Fruit fly (Drosophila melanogaster) whole organism, embryonic: ENCODE measurements around the gene heix.

Experiments used
- Ada2b ChIP-seq: fragments of 200-800 bp; sonication (Bioruptor generic); IDR thresholded peaks from 2 replicates; pipeline ENCODE4 v1.3.6; 2022; ENCODE audit warnings: missing biosample characterization, missing genetic modification characterization
- Atf3 ChIP-seq: fragments of 200-800 bp; sonication (Bioruptor generic); optimal IDR thresholded peaks from 3 replicates; lab custom pipeline; 2016; ENCODE audit warnings: missing biosample characterization, missing genetic modification characterization
- Bdp1 ChIP-seq: fragments of 200-800 bp; sonication (Bioruptor generic); optimal IDR thresholded peaks from 3 replicates; lab custom pipeline; 2016; ENCODE audit warnings: missing biosample characterization, missing genetic modification characterization
- Bteb2 ChIP-seq: fragments of 200-800 bp; sonication (Bioruptor generic); optimal IDR thresholded peaks from 2 replicates; lab custom pipeline; 2016; ENCODE audit warnings: missing biosample characterization, missing genetic modification characterization
- CG10431 ChIP-seq: fragments of 200-800 bp; sonication (Bioruptor generic); optimal IDR thresholded peaks from 3 replicates; lab custom pipeline; 2018; ENCODE audit warnings: missing biosample characterization, mild to moderate bottlenecking, missing genetic modification characterization
- CG14710 ChIP-seq: fragments of 200-800 bp; sonication (Bioruptor generic); optimal IDR thresholded peaks from 3 replicates; lab custom pipeline; 2019; ENCODE audit warnings: missing biosample characterization, mild to moderate bottlenecking, missing genetic modification characterization, moderate library complexity
- CG15073 ChIP-seq: fragments of 200-800 bp; sonication (Bioruptor generic); optimal IDR thresholded peaks from 2 replicates; lab custom pipeline; 2016; ENCODE audit warnings: missing biosample characterization, missing genetic modification characterization
- CG1529 ChIP-seq: fragments of 200-800 bp; sonication (Bioruptor generic); optimal IDR thresholded peaks from 3 replicates; lab custom pipeline; 2018; ENCODE audit warnings: missing biosample characterization, missing genetic modification characterization
- CG15479 ChIP-seq: fragments of 200-800 bp; sonication (Bioruptor generic); optimal IDR thresholded peaks from 3 replicates; lab custom pipeline; 2019; ENCODE audit warnings: missing biosample characterization, mild to moderate bottlenecking, missing genetic modification characterization, moderate library complexity
- CG15696 ChIP-seq: fragments of 200-800 bp; sonication (Bioruptor generic); optimal IDR thresholded peaks from 2 replicates; lab custom pipeline; 2019; ENCODE audit warnings: missing biosample characterization, mild to moderate bottlenecking, missing genetic modification characterization, moderate library complexity
- CG1602 ChIP-seq: fragments of 200-800 bp; sonication (Bioruptor generic); optimal IDR thresholded peaks from 3 replicates; lab custom pipeline; 2016; ENCODE audit warnings: missing biosample characterization, missing genetic modification characterization
- CG1647 ChIP-seq: fragments of 200-800 bp; sonication (Bioruptor generic); optimal IDR thresholded peaks from 3 replicates; lab custom pipeline; 2016; ENCODE audit warnings: missing biosample characterization, missing genetic modification characterization
- CG17912 ChIP-seq: fragments of 200-800 bp; sonication (Bioruptor generic); optimal IDR thresholded peaks from 2 replicates; lab custom pipeline; 2018; ENCODE audit warnings: missing biosample characterization, mild to moderate bottlenecking, missing genetic modification characterization
- CG2116 ChIP-seq: fragments of 200-800 bp; sonication (Bioruptor generic); optimal IDR thresholded peaks from 3 replicates; lab custom pipeline; 2018; ENCODE audit warnings: missing biosample characterization, mild to moderate bottlenecking, missing genetic modification characterization
- CG2712 ChIP-seq: fragments of 200-800 bp; optimal IDR thresholded peaks from 3 replicates; lab custom pipeline; 2019; ENCODE audit warnings: missing biosample characterization, mild to moderate bottlenecking, missing genetic modification characterization, moderate library complexity
- CG2875 ChIP-seq: fragments of 200-800 bp; sonication (Bioruptor generic); optimal IDR thresholded peaks from 2 replicates; lab custom pipeline; 2017; ENCODE audit warnings: missing biosample characterization, mild to moderate bottlenecking, missing genetic modification characterization, missing genetic modification reagents
- CG31224 ChIP-seq: fragments of 200-800 bp; sonication (Bioruptor generic); IDR thresholded peaks from 2 replicates; pipeline ENCODE4 v1.3.6; 2022; ENCODE audit warnings: missing biosample characterization, missing genetic modification characterization
- CG31441 ChIP-seq: fragments of 200-800 bp; sonication (Bioruptor generic); IDR thresholded peaks from 2 replicates; pipeline ENCODE4 v1.3.6; 2022; ENCODE audit warnings: missing biosample characterization, missing genetic modification characterization
- CG3163 ChIP-seq: fragments of 200-800 bp; sonication (Bioruptor generic); optimal IDR thresholded peaks from 3 replicates; lab custom pipeline; 2016; ENCODE audit warnings: missing biosample characterization, missing genetic modification characterization
- CG32772 ChIP-seq: fragments of 200-800 bp; sonication (Bioruptor generic); IDR thresholded peaks from 2 replicates; pipeline ENCODE4 v1.3.6; 2022; ENCODE audit warnings: missing biosample characterization, missing genetic modification characterization
- CG34422 ChIP-seq: fragments of 200-800 bp; sonication (Bioruptor generic); IDR thresholded peaks from 3 replicates; pipeline ENCODE4 v1.3.6; 2022; ENCODE audit warnings: missing biosample characterization, missing genetic modification characterization
- CG5953 ChIP-seq: fragments of 200-800 bp; sonication (Bioruptor generic); IDR thresholded peaks from 2 replicates; pipeline ENCODE4 v1.3.6; 2022; ENCODE audit warnings: missing biosample characterization, missing genetic modification characterization
- CG7556 ChIP-seq: fragments of 200-800 bp; sonication (Bioruptor generic); optimal IDR thresholded peaks from 2 replicates; lab custom pipeline; 2017; ENCODE audit warnings: missing biosample characterization, mild to moderate bottlenecking, missing genetic modification characterization
- CG7786 ChIP-seq: fragments of 200-800 bp; sonication (Bioruptor generic); optimal IDR thresholded peaks from 2 replicates; lab custom pipeline; 2016; ENCODE audit warnings: missing biosample characterization, missing genetic modification characterization
- CG8290 ChIP-seq, 3 experiments: fragments of 200-800 bp; sonication (Bioruptor generic); optimal IDR thresholded peaks; 2 replicates each; lab custom pipeline; 2016 to 2019; ENCODE audit warnings: missing biosample characterization in 3 of 3, missing genetic modification characterization in 3 of 3, mild to moderate bottlenecking in 2 of 3, moderate library complexity in 1 of 3
- Deaf1 ChIP-seq: fragments of 200-800 bp; optimal IDR thresholded peaks from 3 replicates; lab custom pipeline; 2019; ENCODE audit warnings: missing biosample characterization, mild to moderate bottlenecking, missing genetic modification characterization, moderate library complexity
- HLH54F ChIP-seq: fragments of 200-800 bp; sonication (Bioruptor generic); optimal IDR thresholded peaks from 3 replicates; lab custom pipeline; 2016; ENCODE audit warnings: missing biosample characterization, missing genetic modification characterization
- Scr ChIP-seq: fragments of 200-800 bp; sonication (Bioruptor generic); IDR thresholded peaks from 2 replicates; pipeline ENCODE4 v1.3.6; 2022; ENCODE audit warnings: missing biosample characterization, missing genetic modification characterization; ENCODE audit not compliant: partially characterized antibody
- Sin3A ChIP-seq: fragments of >200 bp; optimal IDR thresholded peaks from 2 replicates; lab custom pipeline; 2018
- Ssrp ChIP-seq: fragments of 200-800 bp; sonication (Bioruptor generic); optimal IDR thresholded peaks from 2 replicates; lab custom pipeline; 2018; ENCODE audit warnings: missing biosample characterization, mild to moderate bottlenecking, missing genetic modification characterization, moderate library complexity
- Xrp1 ChIP-seq: fragments of 200-800 bp; sonication (Bioruptor generic); IDR thresholded peaks from 2 replicates; pipeline ENCODE4 v1.3.6; 2022; ENCODE audit warnings: missing biosample characterization, missing genetic modification characterization
- corto ChIP-seq: fragments of 200-800 bp; sonication (Bioruptor generic); optimal IDR thresholded peaks from 2 replicates; lab custom pipeline; 2016; ENCODE audit warnings: missing biosample characterization, mild to moderate bottlenecking, missing genetic modification characterization, moderate library complexity
- dati ChIP-seq: fragments of 200-800 bp; sonication (Bioruptor generic); IDR thresholded peaks from 2 replicates; pipeline ENCODE4 v1.3.6; 2022; ENCODE audit warnings: missing biosample characterization, missing genetic modification characterization
- ham ChIP-seq: fragments of 200-800 bp; sonication (Bioruptor generic); IDR thresholded peaks from 2 replicates; pipeline ENCODE4 v1.3.6; 2022; ENCODE audit warnings: missing biosample characterization, missing genetic modification characterization
- ind ChIP-seq: fragments of 200-800 bp; sonication (Bioruptor generic); optimal IDR thresholded peaks from 3 replicates; lab custom pipeline; 2016; ENCODE audit warnings: missing biosample characterization, missing genetic modification characterization
- insv ChIP-seq, 2 experiments: fragments of 200-800 bp; sonication (Bioruptor generic); optimal IDR thresholded peaks; 3 replicates each; lab custom pipeline; 2016 to 2018; ENCODE audit warnings: missing biosample characterization in 2 of 2, missing genetic modification characterization in 2 of 2
- jing ChIP-seq: fragments of 200-800 bp; sonication (Bioruptor generic); optimal IDR thresholded peaks from 2 replicates; lab custom pipeline; 2018; ENCODE audit warnings: missing biosample characterization, mild to moderate bottlenecking, missing genetic modification characterization
- pnt ChIP-seq: fragments of 200-800 bp; sonication (Bioruptor generic); optimal IDR thresholded peaks from 3 replicates; lab custom pipeline; 2016; ENCODE audit warnings: missing biosample characterization, missing genetic modification characterization
- prd ChIP-seq, 3 experiments: fragments of >200 bp in 2 of 3; fragments of 200-800 bp in 1 of 3; sonication (Bioruptor generic) in 1 of 3; optimal IDR thresholded peaks in 2 of 3; IDR thresholded peaks in 1 of 3; 2 replicates in 2 of 3; 3 replicates in 1 of 3; pipeline versions ENCODE4 v1.3.6 to Lab custom; 2017 to 2022; ENCODE audit warnings: missing biosample characterization in 1 of 3, missing genetic modification characterization in 1 of 3
- run ChIP-seq: fragments of 200-800 bp; sonication (Bioruptor generic); optimal IDR thresholded peaks from 3 replicates; lab custom pipeline; 2018; ENCODE audit warnings: missing biosample characterization, mild to moderate bottlenecking, missing genetic modification characterization
- sc ChIP-seq, 3 experiments: fragments of >200 bp in 2 of 3; fragments of 200-800 bp in 1 of 3; sonication (Bioruptor generic) in 1 of 3; optimal IDR thresholded peaks; 2 replicates in 2 of 3; 3 replicates in 1 of 3; lab custom pipeline; 2017; ENCODE audit warnings: mild to moderate bottlenecking in 1 of 3, missing biosample characterization in 1 of 3, missing genetic modification characterization in 1 of 3, missing genetic modification reagents in 1 of 3
- sima ChIP-seq: fragments of 200-800 bp; sonication (Bioruptor generic); optimal IDR thresholded peaks from 2 replicates; lab custom pipeline; 2016; ENCODE audit warnings: missing biosample characterization, missing genetic modification characterization
- slp2 ChIP-seq: fragments of 200-800 bp; sonication (Bioruptor generic); optimal IDR thresholded peaks from 2 replicates; lab custom pipeline; 2016; ENCODE audit warnings: missing biosample characterization, missing genetic modification characterization
- stc ChIP-seq: fragments of 200-800 bp; sonication (Bioruptor generic); IDR thresholded peaks from 2 replicates; pipeline ENCODE4 v1.3.6; 2022; ENCODE audit warnings: missing biosample characterization, missing genetic modification characterization
- tio ChIP-seq: fragments of 200-800 bp; sonication (Bioruptor generic); optimal IDR thresholded peaks from 2 replicates; lab custom pipeline; 2017; ENCODE audit warnings: missing biosample characterization, missing genetic modification characterization, inconsistent platforms
- ttk ChIP-seq: fragments of 200-800 bp; sonication (Bioruptor generic); IDR thresholded peaks from 2 replicates; pipeline ENCODE4 v2.1.2; 2022; ENCODE audit warnings: missing biosample characterization, missing genetic modification characterization
- tup ChIP-seq: fragments of 200-800 bp; sonication (Bioruptor generic); optimal IDR thresholded peaks from 2 replicates; lab custom pipeline; 2016; ENCODE audit warnings: missing biosample characterization, mild to moderate bottlenecking, missing genetic modification characterization, moderate library complexity
- wek ChIP-seq: fragments of 200-800 bp; sonication (Bioruptor generic); optimal IDR thresholded peaks from 3 replicates; lab custom pipeline; 2018; ENCODE audit warnings: missing biosample characterization, mild to moderate bottlenecking, missing genetic modification characterization, moderate library complexity
- yki ChIP-seq: fragments of >200 bp; optimal IDR thresholded peaks from 3 replicates; lab custom pipeline; 2018
- zfh2 ChIP-seq: fragments of 200-800 bp; sonication (Bioruptor generic); optimal IDR thresholded peaks from 2 replicates; lab custom pipeline; 2016; ENCODE audit warnings: missing biosample characterization, missing genetic modification characterization

The heix gene

dm6 chr2L:16279774-16280252 is 19.8 kb downstream of the heix start (continued):
- TF ChIP-seq Deaf1: peak; percentile 65
- TF ChIP-seq CG17912 (GFP tag; lab: Kevin White, UChicago): peak; percentile 25
- peak; percentile 81 for TF ChIP-seq Atf3 (GFP tag; lab: Kevin White, UChicago)
- TF ChIP-seq Bdp1 (GFP tag; lab: Kevin White, UChicago): peak; percentile 56
- peak; percentile 91 for TF ChIP-seq run (tag; lab: Kevin White, UChicago)
- TF ChIP-seq ttk (GFP tag; lab: Robert Waterston, UW): peak; percentile 76
- TF ChIP-seq CG31224 (GFP tag; lab: Robert Waterston, UW): peak; percentile 38; the same call in 1 of the 2 replicates
- TF ChIP-seq CG15696 (tag; lab: Kevin White, UChicago): peak; percentile 84
- peak; percentile 51 for TF ChIP-seq sima (GFP tag; lab: Kevin White, UChicago)
- TF ChIP-seq insv (GFP tag; optimal IDR thresholded peaks at IDR 0.05; lab: Kevin White, UChicago): peak in 1 of 2 experiments; percentile 53
- TF ChIP-seq zfh2: peak; percentile 3
- TF ChIP-seq tup: peak; percentile 72
- peak; percentile 73 for TF ChIP-seq CG8290 (GFP tag; optimal IDR thresholded peaks at IDR 0.05; lab: Kevin White, UChicago)
- peak; percentile 64 to 75 for TF ChIP-seq CG8290 (tag; optimal IDR thresholded peaks at IDR 0.05; lab: Kevin White, UChicago)
- TF ChIP-seq ham (GFP tag; lab: Robert Waterston, UW): no peak
- TF ChIP-seq Scr (GFP tag; lab: Robert Waterston, UW): no peak
- TF ChIP-seq CG2712 (tag; lab: Kevin White, UChicago): peak; percentile 96
- TF ChIP-seq CG5953 (GFP tag; lab: Robert Waterston, UW): 0 out of 2 replicates have a peak, but pooled peaks have one; percentile 3
- TF ChIP-seq CG7786 (GFP tag; lab: Kevin White, UChicago): peak; percentile 70
- peak; percentile 90 for TF ChIP-seq jing
- TF ChIP-seq dati: no peak
- TF ChIP-seq CG2116: peak; percentile 58
- TF ChIP-seq CG1602 (GFP tag; lab: Kevin White, UChicago): peak; percentile 92
- TF ChIP-seq CG14710 (tag; lab: Kevin White, UChicago): peak; percentile 94
- peak; percentile 82 for TF ChIP-seq Bteb2 (GFP tag; lab: Kevin White, UChicago)
- TF ChIP-seq wek (GFP tag; lab: Kevin White, UChicago): peak; percentile 91
- no peak for TF ChIP-seq CG15479 (GFP tag; lab: Kevin White, UChicago)
- TF ChIP-seq Ssrp (tag; lab: Kevin White, UChicago): peak; percentile 95
- TF ChIP-seq CG15073 (GFP tag; lab: Kevin White, UChicago): peak; percentile 65
- peak; percentile 90 for TF ChIP-seq pnt (GFP tag; lab: Kevin White, UChicago)
- peak; percentile 91 for TF ChIP-seq tio (GFP tag; lab: Kevin White, UChicago)
- peak; percentile 46 for TF ChIP-seq CG3163
- TF ChIP-seq Ada2b (GFP tag; lab: Robert Waterston, UW): peak; percentile 66
- TF ChIP-seq yki: no peak
- TF ChIP-seq slp2 (GFP tag; lab: Kevin White, UChicago): peak; percentile 86
- TF ChIP-seq CG7556 (GFP tag; lab: Kevin White, UChicago): peak; percentile 96
- TF ChIP-seq ind: peak; percentile 92
- TF ChIP-seq CG1529 (GFP tag; lab: Kevin White, UChicago): peak; percentile 92
- TF ChIP-seq CG31441 (GFP tag; lab: Robert Waterston, UW): peak; percentile 97
- peak; percentile 86 for TF ChIP-seq stc
- no peak for TF ChIP-seq Sin3A (lab: Kevin White, UChicago)
- TF ChIP-seq CG2875 (GFP tag; lab: Kevin White, UChicago): peak; percentile 92
- TF ChIP-seq HLH54F (GFP tag; lab: Kevin White, UChicago): peak; percentile 79
- no peak for TF ChIP-seq prd (optimal IDR thresholded peaks at IDR 0.05; lab: Kevin White, UChicago)
- peak; percentile 80 for TF ChIP-seq prd (GFP tag; IDR thresholded peaks at IDR 0.05; lab: Robert Waterston, UW)
- TF ChIP-seq corto (GFP tag; lab: Kevin White, UChicago): no peak
- peak; percentile 79 for TF ChIP-seq Xrp1 (GFP tag; lab: Robert Waterston, UW)
- peak; percentile 80 for TF ChIP-seq CG1647 (GFP tag; lab: Kevin White, UChicago)
- TF ChIP-seq CG34422 (GFP tag; lab: Robert Waterston, UW): peak; percentile 76; the same call in 2 of the 3 replicates
- TF ChIP-seq CG32772 (GFP tag; lab: Robert Waterston, UW): peak; percentile 71
- TF ChIP-seq sc (optimal IDR thresholded peaks at IDR 0.05; lab: Kevin White, UChicago): no peak
- TF ChIP-seq sc (GFP tag; optimal IDR thresholded peaks at IDR 0.05; lab: Kevin White, UChicago): peak; percentile 91
- peak; percentile 76 for TF ChIP-seq CG10431 (GFP tag; lab: Kevin White, UChicago)
